Worm (Caenorhabditis elegans) whole organism, L1 larva: Measurements from ENCODE around the gene nhr-238.

Experiments
- ceh-82 ChIP-seq, 3 experiments: fragments of 150-350 bp in 1 of 3; sonication (generic microtip) in 2 of 3; optimal IDR thresholded peaks; 2 replicates each; lab custom pipeline; 2014 to 2017; ENCODE audit warnings: missing biosample characterization in 3 of 3, missing genetic modification characterization in 3 of 3
- lin-13 ChIP-seq: fragments of 150-350 bp; optimal IDR thresholded peaks from 2 replicates; lab custom pipeline; 2014; ENCODE audit warnings: missing biosample characterization, missing genetic modification reagents, missing genetic modification characterization
- nhr-47 ChIP-seq: sonication (generic microtip); optimal IDR thresholded peaks from 2 replicates; lab custom pipeline; 2016; ENCODE audit warnings: mild to moderate bottlenecking, missing genetic modification characterization, moderate library complexity, missing compliant biosample characterization
- pqm-1 ChIP-seq: sonication (generic microtip); optimal IDR thresholded peaks from 3 replicates; lab custom pipeline; 2017; ENCODE audit warnings: missing biosample characterization, missing genetic modification characterization

DNA sequence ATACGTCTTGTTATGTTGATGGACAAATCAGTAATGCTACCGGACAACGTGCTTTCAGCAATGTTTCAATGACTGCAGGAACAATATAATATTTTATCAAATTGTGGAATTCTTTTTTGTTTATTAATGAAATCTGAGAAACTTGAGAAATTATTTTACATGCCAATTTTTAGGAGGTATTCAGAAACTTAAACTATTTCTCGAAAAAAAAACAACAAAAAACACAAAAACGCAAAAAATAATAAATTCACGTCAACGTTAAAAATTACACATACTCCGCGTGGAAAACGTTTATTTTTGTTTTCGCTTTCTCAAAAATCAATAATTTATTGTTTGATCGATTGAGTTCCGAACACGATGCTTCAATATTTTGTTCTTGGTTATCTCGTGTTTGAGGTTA lies 13.0 kb upstream of the nhr-238 start, which contains the start of gene Y46H3D.1:
- TF ChIP-seq pqm-1 (tag; lab: Kevin White, UChicago) = no peak
- TF ChIP-seq nhr-47 (tag; lab: Kevin White, UChicago) = no peak
- TF ChIP-seq lin-13 (GFP tag; lab: Kevin White, UChicago) = no peak
- no peak for TF ChIP-seq ceh-82 (tag; optimal IDR thresholded peaks at IDR 0.05; lab: Kevin White, UChicago)
